Worm (Caenorhabditis elegans) whole organism, L4 larva: ENCODE results near the gene frm-3.

Experiments used
- D1046.2 ChIP-seq: fragments of 200-800 bp; sonication (Bioruptor generic); IDR thresholded peaks from 2 replicates; pipeline ENCODE4 v1.3.6; 2022; ENCODE audit warnings: missing genetic modification characterization, missing compliant biosample characterization
- F10B5.3 ChIP-seq: sonication (generic microtip); optimal IDR thresholded peaks from 2 replicates; lab custom pipeline; 2016; ENCODE audit warnings: mild to moderate bottlenecking, missing genetic modification characterization, missing compliant biosample characterization
- Y5F2A.4 ChIP-seq: fragments of 200-800 bp; sonication (Bioruptor generic); optimal IDR thresholded peaks from 2 replicates; lab custom pipeline; 2018; ENCODE audit warnings: mild to moderate bottlenecking, missing genetic modification characterization, missing compliant biosample characterization
- aha-1 ChIP-seq: fragments of 150-350 bp; peaks from one replicate; lab custom pipeline; 2014; ENCODE audit warnings: missing biosample characterization, missing genetic modification characterization
- ceh-28 ChIP-seq: fragments of 150-350 bp; optimal IDR thresholded peaks from 2 replicates; lab custom pipeline; 2014; ENCODE audit warnings: missing biosample characterization, missing genetic modification reagents, missing genetic modification characterization
- ceh-44 ChIP-seq: fragments of 200-800 bp; sonication (Bioruptor generic); IDR thresholded peaks from 2 replicates; pipeline ENCODE4 v1.3.6; 2022; ENCODE audit warnings: missing genetic modification reagents, missing genetic modification characterization, missing compliant biosample characterization
- ceh-62 ChIP-seq: sonication (generic microtip); optimal IDR thresholded peaks from 2 replicates; lab custom pipeline; 2017; ENCODE audit warnings: missing biosample characterization, missing genetic modification characterization
- ceh-82 ChIP-seq: sonication (generic microtip); optimal IDR thresholded peaks from 2 replicates; lab custom pipeline; 2017; ENCODE audit warnings: missing biosample characterization, missing genetic modification characterization
- cey-2 ChIP-seq: sonication (generic microtip); optimal IDR thresholded peaks from 3 replicates; lab custom pipeline; 2017; ENCODE audit warnings: missing genetic modification characterization, mild to moderate bottlenecking, missing compliant biosample characterization, antibody characterized with exemption, borderline replicate concordance; ENCODE audit not compliant: insufficient read depth
- daf-16 ChIP-seq, 3 experiments: sonication (generic microtip); optimal IDR thresholded peaks; 2 replicates each; lab custom pipeline; 2016 to 2017; ENCODE audit warnings: missing genetic modification characterization in 3 of 3, missing genetic modification reagents in 3 of 3, mild to moderate bottlenecking in 2 of 3, missing compliant biosample characterization in 2 of 3, missing biosample characterization in 1 of 3, moderate library complexity in 1 of 3
- duxl-1 ChIP-seq: sonication (generic microtip); optimal IDR thresholded peaks from 2 replicates; lab custom pipeline; 2016; ENCODE audit warnings: mild to moderate bottlenecking, missing genetic modification characterization, moderate library complexity, missing compliant biosample characterization; ENCODE audit not compliant: poor library complexity
- dve-1 ChIP-seq: sonication (generic microtip); optimal IDR thresholded peaks from 2 replicates; lab custom pipeline; 2017; ENCODE audit warnings: antibody characterized with exemption, mild to moderate bottlenecking, missing genetic modification characterization, missing compliant biosample characterization; ENCODE audit not compliant: insufficient read depth
- egl-27 ChIP-seq: sonication (generic microtip); optimal IDR thresholded peaks from 3 replicates; lab custom pipeline; 2017; ENCODE audit warnings: missing biosample characterization, missing genetic modification reagents, missing genetic modification characterization
- fkh-10 ChIP-seq: fragments of 150-350 bp; optimal IDR thresholded peaks from 2 replicates; lab custom pipeline; 2014; ENCODE audit warnings: missing biosample characterization, missing genetic modification reagents, missing genetic modification characterization
- gei-8 ChIP-seq: fragments of 200-800 bp; sonication (Bioruptor generic); optimal IDR thresholded peaks from 2 replicates; lab custom pipeline; 2018; ENCODE audit warnings: mild to moderate bottlenecking, missing genetic modification characterization, missing compliant biosample characterization
- hif-1 ChIP-seq, 2 experiments: sonication (generic microtip); optimal IDR thresholded peaks; 2 replicates each; lab custom pipeline; 2016 to 2017; ENCODE audit warnings: missing compliant biosample characterization in 2 of 2, missing genetic modification characterization in 2 of 2, missing genetic modification reagents in 2 of 2, missing genotype in 2 of 2, mild to moderate bottlenecking in 1 of 2
- lin-15B ChIP-seq: fragments of 150-350 bp; sonication (generic microtip); optimal IDR thresholded peaks from 3 replicates; lab custom pipeline; 2014; ENCODE audit warnings: missing biosample characterization, missing genetic modification characterization
- lin-29 ChIP-seq: fragments of 200-800 bp; sonication (Bioruptor generic); IDR thresholded peaks from 2 replicates; pipeline ENCODE4 v1.3.6; 2022; ENCODE audit warnings: missing genetic modification reagents, missing genetic modification characterization, missing compliant biosample characterization
- madf-5 ChIP-seq, 2 experiments: fragments of 200-800 bp; sonication (Bioruptor generic); IDR thresholded peaks; 2 replicates each; pipeline ENCODE4 v1.3.6; 2022; ENCODE audit warnings: missing compliant biosample characterization in 2 of 2, missing genetic modification characterization in 2 of 2
- madf-9 ChIP-seq: fragments of 200-800 bp; sonication (Bioruptor generic); conservative IDR thresholded peaks from 2 replicates; pipeline ENCODE4 v1.3.6; 2022; ENCODE audit warnings: missing genetic modification reagents, missing genetic modification characterization, missing compliant biosample characterization
- mep-1 ChIP-seq: fragments of 150-350 bp; sonication (generic microtip); optimal IDR thresholded peaks from 3 replicates; lab custom pipeline; 2014; ENCODE audit warnings: missing biosample characterization, missing genetic modification characterization
- nhr-11 ChIP-seq: fragments of 150-350 bp; optimal IDR thresholded peaks from 2 replicates; lab custom pipeline; 2014; ENCODE audit warnings: missing biosample characterization, missing genetic modification characterization
- nhr-111 ChIP-seq: fragments of 200-800 bp; sonication (Bioruptor generic); optimal IDR thresholded peaks from 2 replicates; lab custom pipeline; 2018; ENCODE audit warnings: mild to moderate bottlenecking, missing genetic modification characterization, missing compliant biosample characterization
- nhr-25 ChIP-seq: sonication (generic microtip); optimal IDR thresholded peaks from 2 replicates; lab custom pipeline; 2017; ENCODE audit warnings: missing genetic modification characterization, mild to moderate bottlenecking, missing compliant biosample characterization, antibody characterized with exemption, moderate library complexity, borderline replicate concordance; ENCODE audit not compliant: insufficient read depth
- nhr-28 ChIP-seq: fragments of 150-350 bp; optimal IDR thresholded peaks from 2 replicates; lab custom pipeline; 2014; ENCODE audit warnings: missing biosample characterization, missing genetic modification characterization
- rbr-2 ChIP-seq: sonication (generic microtip); optimal IDR thresholded peaks from 2 replicates; lab custom pipeline; 2016; ENCODE audit warnings: missing genotype, missing genetic modification characterization, missing compliant biosample characterization
- sdz-12 ChIP-seq: fragments of 200-800 bp; sonication (Bioruptor generic); optimal IDR thresholded peaks from 2 replicates; lab custom pipeline; 2018; ENCODE audit warnings: mild to moderate bottlenecking, missing genetic modification characterization, missing compliant biosample characterization
- snpc-4 ChIP-seq: fragments of 150-350 bp; optimal IDR thresholded peaks from 2 replicates; lab custom pipeline; 2014; ENCODE audit warnings: missing biosample characterization, missing genetic modification characterization
- tag-97 ChIP-seq: fragments of 200-800 bp; sonication (Bioruptor generic); IDR thresholded peaks from 2 replicates; pipeline ENCODE4 v1.3.6; 2022; ENCODE audit warnings: missing genetic modification characterization, missing compliant biosample characterization
- unc-62 ChIP-seq, 3 experiments: fragments of 150-350 bp in 1 of 3; sonication (generic microtip); optimal IDR thresholded peaks in 2 of 3; peaks in 1 of 3; 1 replicate in 1 of 3; 2 replicates in 2 of 3; lab custom pipeline; 2014 to 2017; ENCODE audit warnings: missing biosample characterization in 3 of 3, missing genetic modification characterization in 3 of 3, missing genetic modification reagents in 3 of 3, missing genotype in 1 of 3
- ztf-7 ChIP-seq: fragments of 150-350 bp; optimal IDR thresholded peaks from 2 replicates; lab custom pipeline; 2014; ENCODE audit warnings: missing biosample characterization, missing genetic modification characterization

The frm-3 gene

DNA sequence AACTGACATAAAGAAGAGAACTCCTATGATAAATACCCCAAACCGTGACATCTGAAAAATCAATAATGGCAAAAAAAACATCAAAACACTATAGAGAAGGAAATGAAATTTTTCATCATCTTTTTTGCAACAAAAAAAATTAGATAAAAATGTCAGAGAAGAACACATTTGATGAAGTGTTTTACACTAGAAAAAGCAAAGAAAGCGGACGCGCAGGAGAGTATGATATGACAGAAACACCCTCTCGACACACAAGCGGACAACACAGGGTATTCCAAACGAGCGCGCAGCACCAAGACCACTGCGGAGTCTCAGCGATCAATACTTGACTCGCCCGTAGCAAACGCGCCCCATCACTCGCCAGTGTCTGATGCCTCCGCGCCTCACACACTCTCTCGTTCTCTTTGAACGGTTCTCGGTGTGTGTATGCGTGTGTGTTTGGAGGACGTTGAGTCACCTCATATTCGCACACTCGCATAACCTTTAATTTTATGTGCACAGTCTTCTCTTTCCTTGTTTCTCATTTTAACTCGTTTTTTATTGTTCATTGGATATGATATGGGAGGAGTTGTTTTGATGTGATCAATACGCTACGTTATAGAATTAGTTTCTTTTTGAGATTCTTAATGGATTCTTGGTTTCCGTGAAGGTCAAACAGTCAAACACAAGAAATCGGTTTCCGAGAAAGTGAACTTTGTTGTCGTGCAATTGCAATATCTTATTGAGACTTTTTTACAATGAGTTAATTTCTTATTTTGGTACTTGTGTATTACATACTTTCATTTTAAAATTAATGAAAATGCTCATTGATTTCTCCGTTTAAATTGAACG is 25.6 kb upstream of the frm-3 start, which contains the start of gene selt-1.1 (continued):
- TF ChIP-seq ztf-7 (peak; percentile 39), madf-5 (GFP tag; IDR thresholded peaks at IDR 0.05; lab: Robert Waterston, UW) (0 out of 4 replicates have a peak, but pooled peaks of 1 of the 2 experiments have one; percentile 4), fkh-10 (GFP tag; lab: Kevin White, UChicago) (no peak), nhr-28 (tag; lab: Kevin White, UChicago) (peak; percentile 86), ceh-62 (tag; lab: Kevin White, UChicago) (no peak), egl-27 (no peak), sdz-12 (no peak), D1046.2 (no peak)

DNA sequence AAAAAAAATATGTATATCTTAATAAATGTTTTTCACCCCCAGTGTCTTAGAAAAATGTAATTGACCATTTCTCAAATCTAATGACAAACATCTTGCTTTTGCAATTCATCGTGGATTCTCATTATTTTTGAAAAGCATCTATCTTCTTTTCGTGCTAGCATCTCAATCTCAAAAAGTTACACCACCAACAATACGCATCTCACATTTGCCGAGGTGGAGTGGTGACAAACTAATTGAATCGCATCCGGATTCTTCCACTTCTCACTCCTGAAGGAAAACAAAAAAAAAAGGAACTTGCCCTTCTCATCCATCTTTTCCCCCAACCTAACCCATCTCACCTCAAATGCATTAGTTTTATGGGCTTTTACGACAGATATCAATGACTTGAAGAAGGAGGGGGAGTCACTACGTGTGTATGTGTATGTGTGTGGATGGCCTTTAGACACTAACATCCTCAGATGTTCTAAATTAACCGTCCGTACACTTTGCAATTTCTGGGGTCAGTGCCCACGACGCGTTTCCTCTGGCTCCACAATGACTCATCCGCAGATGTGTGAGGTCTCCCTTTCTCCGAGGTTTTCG is 24.8 kb upstream of the frm-3 start:
- TF ChIP-seq unc-62 (GFP tag; optimal IDR thresholded peaks at IDR 0.05 in 1 of 2; lab: Kevin White, UChicago) = peak in 1 of 2 experiments; percentile 86
- no peak for TF ChIP-seq unc-62 (tag; optimal IDR thresholded peaks at IDR 0.05; lab: Kevin White, UChicago)
- TF ChIP-seq duxl-1 = no peak
- peak; percentile 63 for TF ChIP-seq aha-1
- TF ChIP-seq nhr-28 (tag; lab: Kevin White, UChicago) = peak; percentile 2
- TF ChIP-seq dve-1 = no peak
- TF ChIP-seq daf-16 (GFP tag; optimal IDR thresholded peaks at IDR 0.05; lab: Kevin White, UChicago) = peak in 1 of 2 experiments; percentile 37
- no peak for TF ChIP-seq daf-16 (tag; optimal IDR thresholded peaks at IDR 0.05; lab: Kevin White, UChicago)
- TF ChIP-seq madf-9 (GFP tag; lab: Robert Waterston, UW) = no peak
- TF ChIP-seq hif-1 (tag; optimal IDR thresholded peaks at IDR 0.05; lab: Kevin White, UChicago) = no peak

ce11 chrX:11548308-11548707 is 24.0 kb upstream of the frm-3 start, which contains the start of gene mig-2:
mig-2 (plus strand) TSS chrX:11548608.
- no peak for TF ChIP-seq Y5F2A.4
- no peak for TF ChIP-seq mep-1 (tag; lab: Kevin White, UChicago)
- TF ChIP-seq cey-2 (tag; lab: Kevin White, UChicago) = no peak
- no peak for TF ChIP-seq nhr-25 (tag; lab: Kevin White, UChicago)
- no peak for TF ChIP-seq madf-5 (GFP tag; IDR thresholded peaks at IDR 0.05; lab: Robert Waterston, UW)
- TF ChIP-seq rbr-2 (tag; lab: Kevin White, UChicago) = no peak
- no peak for TF ChIP-seq nhr-111 (GFP tag; lab: Kevin White, UChicago)
- no peak for TF ChIP-seq lin-15B (tag; lab: Kevin White, UChicago)
- no peak for TF ChIP-seq F10B5.3 (tag; lab: Kevin White, UChicago)
- TF ChIP-seq ceh-44 (GFP tag; lab: Robert Waterston, UW) = no peak
- no peak for TF ChIP-seq lin-29 (GFP tag; lab: Robert Waterston, UW)
- TF ChIP-seq, all 104 proteins: peak for 0

- TF ChIP-seq gei-8 (no peak), tag-97 (GFP tag; lab: Robert Waterston, UW) (peak; percentile 83; the same call in 1 of the 2 replicates), snpc-4 (tag; lab: Kevin White, UChicago) (no peak), ceh-82 (tag; lab: Kevin White, UChicago) (no peak), aha-1 (peak; percentile 85), duxl-1 (no peak), nhr-11 (tag; lab: Kevin White, UChicago) (no peak), ceh-28 (tag; lab: Kevin White, UChicago) (no peak), unc-62 (GFP tag; optimal IDR thresholded peaks at IDR 0.05 in 1 of 2; lab: Kevin White, UChicago) (peak in 1 of 2 experiments; percentile 74), unc-62 (tag; optimal IDR thresholded peaks at IDR 0.05; lab: Kevin White, UChicago) (no peak)
- TF ChIP-seq, all 104 proteins: peak for 3
These were observed 20.5 kb upstream of the frm-3 start for ce11 chrX:11551808-11552207.
